Worm (Caenorhabditis elegans) whole organism, L4 larva: ENCODE data around the gene F44F4.15.
A peak's percentile ranks its signal among the peaks of the same experiment; 100 is the strongest.

Source experiments
- F10B5.3 ChIP-seq: sonication (generic microtip); optimal IDR thresholded peaks from 2 replicates; lab custom pipeline; 2016; ENCODE audit warnings: mild to moderate bottlenecking, missing genetic modification characterization, missing compliant biosample characterization
- F26F4.8 ChIP-seq: fragments of 200-800 bp; sonication (Bioruptor generic); conservative IDR thresholded peaks from 2 replicates; pipeline ENCODE4 v1.3.6; 2022; ENCODE audit warnings: missing genetic modification characterization, missing compliant biosample characterization
- R02D3.7 ChIP-seq: fragments of 150-350 bp; sonication (generic microtip); optimal IDR thresholded peaks from 3 replicates; lab custom pipeline; 2014; ENCODE audit warnings: missing biosample characterization, missing genetic modification characterization
- Y48G9A.11 ChIP-seq: fragments of 200-800 bp; sonication (Bioruptor generic); IDR thresholded peaks from 2 replicates; pipeline ENCODE4 v1.3.6; 2022; ENCODE audit warnings: missing genetic modification reagents, missing genetic modification characterization, missing compliant biosample characterization
- ZK546.5 ChIP-seq, 2 experiments: sonication (generic microtip); optimal IDR thresholded peaks; 2 replicates each; lab custom pipeline; 2017; ENCODE audit warnings: missing biosample characterization in 2 of 2, missing genetic modification characterization in 2 of 2
- aha-1 ChIP-seq: fragments of 150-350 bp; peaks from one replicate; lab custom pipeline; 2014; ENCODE audit warnings: missing biosample characterization, missing genetic modification characterization
- ama-1 ChIP-seq: fragments of 150-350 bp; optimal IDR thresholded peaks from 2 replicates; lab custom pipeline; 2014; ENCODE audit warnings: inconsistent platforms, mixed read lengths
- ceh-20 ChIP-seq: fragments of 200-800 bp; sonication (Bioruptor generic); IDR thresholded peaks from 2 replicates; pipeline ENCODE4 v1.3.6; 2022; ENCODE audit warnings: missing genetic modification reagents, missing genetic modification characterization, missing compliant biosample characterization
- ceh-28 ChIP-seq: fragments of 150-350 bp; optimal IDR thresholded peaks from 2 replicates; lab custom pipeline; 2014; ENCODE audit warnings: missing biosample characterization, missing genetic modification reagents, missing genetic modification characterization
- daf-12 ChIP-seq: fragments of 150-350 bp; optimal IDR thresholded peaks from 2 replicates; lab custom pipeline; 2014; ENCODE audit warnings: missing biosample characterization, missing genetic modification reagents, missing genetic modification characterization
- dmd-6 ChIP-seq: fragments of 200-800 bp; sonication (Bioruptor generic); IDR thresholded peaks from 2 replicates; pipeline ENCODE4 v1.3.6; 2022; ENCODE audit warnings: missing genetic modification reagents, missing genetic modification characterization, missing compliant biosample characterization
- dmd-8 ChIP-seq: fragments of 200-800 bp; sonication (Bioruptor generic); IDR thresholded peaks from 2 replicates; pipeline ENCODE4 v1.3.6; 2022; ENCODE audit warnings: missing genetic modification characterization, missing compliant biosample characterization
- egl-27 ChIP-seq: sonication (generic microtip); optimal IDR thresholded peaks from 3 replicates; lab custom pipeline; 2017; ENCODE audit warnings: missing biosample characterization, missing genetic modification reagents, missing genetic modification characterization
- gei-8 ChIP-seq: fragments of 200-800 bp; sonication (Bioruptor generic); optimal IDR thresholded peaks from 2 replicates; lab custom pipeline; 2018; ENCODE audit warnings: mild to moderate bottlenecking, missing genetic modification characterization, missing compliant biosample characterization
- jun-1 ChIP-seq: fragments of 150-350 bp; optimal IDR thresholded peaks from 2 replicates; lab custom pipeline; 2014; ENCODE audit warnings: missing biosample characterization, missing genetic modification reagents, missing genetic modification characterization
- lin-1 ChIP-seq: fragments of 200-800 bp; sonication (Bioruptor generic); IDR thresholded peaks from 2 replicates; pipeline ENCODE4 v1.3.6; 2022; ENCODE audit warnings: missing genetic modification reagents, missing genetic modification characterization, missing compliant biosample characterization
- lin-39 ChIP-seq: fragments of 150-350 bp; optimal IDR thresholded peaks from 2 replicates; lab custom pipeline; 2014; ENCODE audit warnings: missing biosample characterization, missing genetic modification reagents, missing genetic modification characterization
- lir-3 ChIP-seq: sonication (generic microtip); optimal IDR thresholded peaks from 2 replicates; lab custom pipeline; 2016; ENCODE audit warnings: mild to moderate bottlenecking, missing genetic modification characterization, missing compliant biosample characterization
- mdt-29 ChIP-seq: fragments of 200-800 bp; sonication (Bioruptor generic); IDR thresholded peaks from 2 replicates; pipeline ENCODE4 v1.3.6; 2022; ENCODE audit warnings: missing genetic modification reagents, missing genetic modification characterization, missing compliant biosample characterization
- mep-1 ChIP-seq: fragments of 150-350 bp; sonication (generic microtip); optimal IDR thresholded peaks from 3 replicates; lab custom pipeline; 2014; ENCODE audit warnings: missing biosample characterization, missing genetic modification characterization
- mxl-2 ChIP-seq: fragments of 200-800 bp; sonication (Bioruptor generic); conservative IDR thresholded peaks from 2 replicates; pipeline ENCODE4 v1.3.6; 2022; ENCODE audit warnings: missing genetic modification reagents, missing genetic modification characterization, missing compliant biosample characterization
- mxl-3 ChIP-seq: fragments of 200-800 bp; sonication (Bioruptor generic); optimal IDR thresholded peaks from 2 replicates; lab custom pipeline; 2018; ENCODE audit warnings: mild to moderate bottlenecking, missing genetic modification characterization, missing compliant biosample characterization
- nhr-111 ChIP-seq: fragments of 200-800 bp; sonication (Bioruptor generic); optimal IDR thresholded peaks from 2 replicates; lab custom pipeline; 2018; ENCODE audit warnings: mild to moderate bottlenecking, missing genetic modification characterization, missing compliant biosample characterization
- nhr-76 ChIP-seq: fragments of 150-350 bp; optimal IDR thresholded peaks from 2 replicates; lab custom pipeline; 2014; ENCODE audit warnings: missing biosample characterization, missing genetic modification characterization
- pqm-1 ChIP-seq: sonication (generic microtip); optimal IDR thresholded peaks from 2 replicates; lab custom pipeline; 2017; ENCODE audit warnings: missing biosample characterization, missing genetic modification characterization
- sdz-12 ChIP-seq: fragments of 200-800 bp; sonication (Bioruptor generic); optimal IDR thresholded peaks from 2 replicates; lab custom pipeline; 2018; ENCODE audit warnings: mild to moderate bottlenecking, missing genetic modification characterization, missing compliant biosample characterization
- snpc-1.2 ChIP-seq: fragments of 200-800 bp; sonication (Bioruptor generic); IDR thresholded peaks from 2 replicates; pipeline ENCODE4 v1.3.6; 2022; ENCODE audit warnings: missing genetic modification reagents, missing genetic modification characterization, missing compliant biosample characterization
- unc-130 ChIP-seq: sonication (generic microtip); optimal IDR thresholded peaks from 2 replicates; lab custom pipeline; 2016; ENCODE audit warnings: missing genetic modification reagents, missing genetic modification characterization, missing compliant biosample characterization
- unc-62 ChIP-seq, 3 experiments: fragments of 150-350 bp in 1 of 3; sonication (generic microtip); optimal IDR thresholded peaks in 2 of 3; peaks in 1 of 3; 1 replicate in 1 of 3; 2 replicates in 2 of 3; lab custom pipeline; 2014 to 2017; ENCODE audit warnings: missing biosample characterization in 3 of 3, missing genetic modification characterization in 3 of 3, missing genetic modification reagents in 3 of 3, missing genotype in 1 of 3
- zfp-3 ChIP-seq: fragments of 200-800 bp; sonication (Bioruptor generic); conservative IDR thresholded peaks from 2 replicates; pipeline ENCODE4 v1.3.6; 2022; ENCODE audit warnings: missing genetic modification reagents, missing genetic modification characterization, missing compliant biosample characterization
- zip-2 ChIP-seq: fragments of 150-350 bp; optimal IDR thresholded peaks from 2 replicates; lab custom pipeline; 2014; ENCODE audit warnings: missing biosample characterization, missing genetic modification characterization
- ztf-11 ChIP-seq: fragments of 150-350 bp; optimal IDR thresholded peaks from 2 replicates; lab custom pipeline; 2014; ENCODE audit warnings: missing biosample characterization, missing genetic modification characterization

Gene F44F4.15

DNA sequence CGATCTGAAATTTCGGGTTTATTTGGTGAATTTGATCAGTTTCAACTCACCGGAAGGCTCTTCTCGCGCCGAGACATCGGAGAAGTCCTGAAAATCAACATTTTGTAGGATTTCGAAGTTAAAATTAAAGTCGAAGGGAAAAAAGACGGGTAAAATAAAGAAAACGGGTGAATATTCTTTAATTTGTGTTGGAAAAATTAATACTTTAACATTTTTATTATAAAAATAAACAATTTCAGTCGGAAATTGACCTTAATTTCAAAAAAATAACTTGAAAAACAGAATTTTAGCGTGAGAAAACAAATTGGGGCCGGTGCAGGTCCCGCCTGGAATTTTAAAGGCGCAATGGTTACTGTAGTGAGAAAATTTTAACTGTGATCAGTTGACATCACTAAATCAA, 38.6 kb downstream of the F44F4.15 start, which contains the start of gene nos-1:
Gene nos-1, minus strand, starts transcription at position 101 of the 400 bp plus-strand sequence.
- TF ChIP-seq ceh-28 = no peak
- no peak for TF ChIP-seq mxl-3 (GFP tag; lab: Kevin White, UChicago)
- TF ChIP-seq lin-39 (tag; lab: Kevin White, UChicago) = no peak
- no peak for TF ChIP-seq zip-2 (tag; lab: Kevin White, UChicago)
- no peak for TF ChIP-seq Y48G9A.11 (GFP tag; lab: Robert Waterston, UW)
- TF ChIP-seq aha-1 (tag; lab: Kevin White, UChicago) = no peak
- no peak for TF ChIP-seq dmd-8 (GFP tag; lab: Robert Waterston, UW)
- TF ChIP-seq R02D3.7 (tag; lab: Kevin White, UChicago) = no peak
- no peak for TF ChIP-seq lin-1 (GFP tag; lab: Robert Waterston, UW)
- TF ChIP-seq F10B5.3 = no peak
- TF ChIP-seq unc-130 = no peak
- TF ChIP-seq dmd-6 = no peak
- TF ChIP-seq snpc-1.2 = no peak
- TF ChIP-seq daf-12 = no peak
- TF ChIP-seq mdt-29 (GFP tag; lab: Robert Waterston, UW) = no peak
- no peak for TF ChIP-seq mep-1 (tag; lab: Kevin White, UChicago)
- TF ChIP-seq sdz-12 (GFP tag; lab: Kevin White, UChicago) = no peak
- no peak for TF ChIP-seq ama-1
- TF ChIP-seq jun-1 = no peak
- TF ChIP-seq, all 104 proteins: peak for 0

- peak in 1 of 2 experiments; percentile 95 for TF ChIP-seq unc-62 (GFP tag; optimal IDR thresholded peaks at IDR 0.05 in 1 of 2; lab: Kevin White, UChicago)
- TF ChIP-seq unc-62 (tag; optimal IDR thresholded peaks at IDR 0.05; lab: Kevin White, UChicago) = no peak
- TF ChIP-seq aha-1 (tag; lab: Kevin White, UChicago) = peak; percentile 36
- TF ChIP-seq R02D3.7 (tag; lab: Kevin White, UChicago) = no peak
Measured at ce11 chrII:10955114-10955513, 40.6 kb downstream of the F44F4.15 start.

- TF ChIP-seq aha-1 (tag; lab: Kevin White, UChicago) (peak; percentile 12), mep-1 (tag; lab: Kevin White, UChicago) (no peak)
Measured at ce11 chrII:10956793-10957192, 42.3 kb downstream of the F44F4.15 start, which contains the start of gene R03D7.8. TSS of gene R03D7.8 (minus strand) at chrII:10956893.

- peak; percentile 67 for TF ChIP-seq aha-1 (tag; lab: Kevin White, UChicago)
- no peak for TF ChIP-seq R02D3.7 (tag; lab: Kevin White, UChicago)
- TF ChIP-seq ceh-20 = 0 out of 2 replicates have a peak, but pooled peaks have one; percentile 23
Measured at ce11 chrII:10959138-10959537, 44.7 kb downstream of the F44F4.15 start.

- TF ChIP-seq lir-3 (no peak), lin-1 (GFP tag; lab: Robert Waterston, UW) (no peak), sdz-12 (GFP tag; lab: Kevin White, UChicago) (no peak), jun-1 (no peak), pqm-1 (no peak), egl-27 (tag; lab: Kevin White, UChicago) (no peak), zfp-3 (GFP tag; lab: Robert Waterston, UW) (no peak), unc-62 (GFP tag; optimal IDR thresholded peaks at IDR 0.05 in 1 of 2; lab: Kevin White, UChicago) (no peak), unc-62 (tag; optimal IDR thresholded peaks at IDR 0.05; lab: Kevin White, UChicago) (no peak), F26F4.8 (GFP tag; lab: Robert Waterston, UW) (no peak), ztf-11 (tag; lab: Kevin White, UChicago) (no peak), R02D3.7 (tag; lab: Kevin White, UChicago) (no peak), nhr-76 (no peak), daf-12 (no peak), gei-8 (GFP tag; lab: Kevin White, UChicago) (no peak), mxl-2 (no peak), ZK546.5 (tag; optimal IDR thresholded peaks at IDR 0.05; lab: Kevin White, UChicago) (no peak), ceh-20 (no peak), nhr-111 (GFP tag; lab: Kevin White, UChicago) (no peak)
Measured at ce11 chrII:10959676-10960075, 45.2 kb downstream of the F44F4.15 start.
